Fruit fly (Drosophila melanogaster): ENCODE measurements around the gene COX5A.
A peak's percentile ranks its signal among the peaks of the same experiment; 100 is the strongest.

COX5A gene

DNA sequence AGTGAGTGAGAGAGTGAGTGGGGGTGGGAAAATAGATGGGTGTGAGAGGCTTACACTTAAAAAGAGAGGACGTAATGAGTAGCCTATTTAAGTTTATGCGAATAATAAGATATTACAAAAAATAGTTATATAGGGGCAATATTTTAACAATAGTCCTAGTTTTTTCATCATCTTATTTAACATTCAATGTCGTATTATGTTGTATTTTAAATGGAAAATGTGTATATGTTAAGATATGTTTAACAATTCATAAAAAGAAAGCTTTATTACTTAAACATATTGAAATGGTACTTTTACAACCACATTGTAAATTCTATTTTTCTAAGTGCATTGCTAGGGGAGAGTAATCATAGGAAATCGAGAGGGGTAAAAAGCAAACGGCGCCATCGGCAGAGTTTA is 45.2 kb upstream of the COX5A start (continued):
- TF ChIP-seq bcd (GFP tag; optimal IDR thresholded peaks at IDR 0.05) = peak; percentile 63
- peak; percentile 7 for TF ChIP-seq slou (GFP tag; optimal IDR thresholded peaks at IDR 0.05)
- TF ChIP-seq Adf1 (GFP tag; IDR thresholded peaks at IDR 0.05) = no peak
- no peak for TF ChIP-seq CG30431 (GFP tag; optimal IDR thresholded peaks at IDR 0.05)

DNA sequence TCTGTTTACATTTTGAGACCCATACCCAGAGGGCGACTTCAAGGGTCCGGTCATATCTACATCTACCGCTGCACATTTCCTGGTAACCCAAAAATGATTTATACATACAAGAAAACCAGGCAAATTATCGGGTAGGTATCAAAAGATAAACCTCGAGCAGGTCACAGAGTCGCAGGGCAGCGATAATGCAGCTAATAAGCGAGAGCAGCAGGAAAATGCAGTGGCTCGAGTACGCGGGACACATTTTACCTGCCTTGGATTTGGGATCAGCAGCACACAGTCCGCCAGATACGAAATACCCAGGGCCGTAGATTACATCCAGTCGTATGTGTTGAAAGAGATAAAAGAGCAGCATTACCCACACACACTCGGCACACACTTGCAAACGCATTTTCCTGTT is 44.0 kb upstream of the COX5A start:
- TF ChIP-seq tap (tag; optimal IDR thresholded peaks at IDR 0.05) (no peak), Ada2b (GFP tag; IDR thresholded peaks at IDR 0.05) (no peak), yki (optimal IDR thresholded peaks at IDR 0.05) (no peak), wek (GFP tag; optimal IDR thresholded peaks at IDR 0.05) (no peak), CG31224 (GFP tag; IDR thresholded peaks at IDR 0.05) (no peak), CG15479 (GFP tag; optimal IDR thresholded peaks at IDR 0.05) (peak; percentile 91), Xrp1 (GFP tag; IDR thresholded peaks at IDR 0.05) (no peak), stwl (tag; optimal IDR thresholded peaks at IDR 0.05) (no peak), CG13894 (tag; optimal IDR thresholded peaks at IDR 0.05) (no peak), Hr78 (GFP tag; optimal IDR thresholded peaks at IDR 0.05) (peak in 1 of 2 experiments; percentile 28), Fer1 (GFP tag; optimal IDR thresholded peaks at IDR 0.05) (no peak), Dad (GFP tag; optimal IDR thresholded peaks at IDR 0.05) (no peak), CG12769 (tag; optimal IDR thresholded peaks at IDR 0.05) (no peak), CG31365 (tag; optimal IDR thresholded peaks at IDR 0.05) (no peak), croc (GFP tag; conservative IDR thresholded peaks at IDR 0.05) (no peak), CG3995 (GFP tag; optimal IDR thresholded peaks at IDR 0.05) (no peak), gfzf (GFP tag; optimal IDR thresholded peaks at IDR 0.05) (no peak), eyg (GFP tag; optimal IDR thresholded peaks at IDR 0.05) (no peak), Xbp1 (GFP tag; optimal IDR thresholded peaks at IDR 0.05) (no peak), Dll (GFP tag; IDR thresholded peaks at IDR 0.05; ENCODE audit: partially characterized antibody) (no peak), sens-2 (GFP tag; IDR thresholded peaks at IDR 0.05) (no peak), ham (GFP tag; IDR thresholded peaks at IDR 0.05) (no peak), Sry-β (GFP tag; optimal IDR thresholded peaks at IDR 0.05) (no peak), kni (GFP tag; optimal IDR thresholded peaks at IDR 0.05) (peak; percentile 85), ab (GFP tag; optimal IDR thresholded peaks at IDR 0.05) (no peak), CG8359 (GFP tag; optimal IDR thresholded peaks at IDR 0.05; ENCODE audit: borderline replicate concordance) (no peak), nom (GFP tag; optimal IDR thresholded peaks at IDR 0.05) (no peak), CG14965 (GFP tag; optimal IDR thresholded peaks at IDR 0.05; ENCODE audit: borderline replicate concordance) (no peak), NK7.1 (GFP tag; optimal IDR thresholded peaks at IDR 0.05) (no peak), ttk (GFP tag; IDR thresholded peaks at IDR 0.05) (no peak), dati (GFP tag; IDR thresholded peaks at IDR 0.05) (no peak), CG17912 (GFP tag; optimal IDR thresholded peaks at IDR 0.05) (no peak), cato (GFP tag; optimal IDR thresholded peaks at IDR 0.05; ENCODE audit: borderline replicate concordance) (no peak), fd96Cb (tag; optimal IDR thresholded peaks at IDR 0.05) (no peak), CG18619 (GFP tag; optimal IDR thresholded peaks at IDR 0.05) (no peak), CG8290 (GFP tag; optimal IDR thresholded peaks at IDR 0.05) (no peak), CG8290 (tag; optimal IDR thresholded peaks at IDR 0.05) (no peak), jing (GFP tag; optimal IDR thresholded peaks at IDR 0.05) (no peak), ftz-f1 (GFP tag; optimal IDR thresholded peaks at IDR 0.05) (no peak), Stat92E (GFP tag; optimal IDR thresholded peaks at IDR 0.05) (peak in 1 of 3 experiments; percentile 62), oc (tag; optimal IDR thresholded peaks at IDR 0.05) (peak; percentile 5), CG3281 (GFP tag; optimal IDR thresholded peaks at IDR 0.05) (no peak), CG1529 (GFP tag; optimal IDR thresholded peaks at IDR 0.05) (no peak), CG15269 (tag; optimal IDR thresholded peaks at IDR 0.05) (no peak), CG6765 (GFP tag; optimal IDR thresholded peaks at IDR 0.05) (no peak), vnd (GFP tag; IDR thresholded peaks at IDR 0.05; ENCODE audit: partially characterized antibody) (no peak), CG30431 (GFP tag; optimal IDR thresholded peaks at IDR 0.05) (no peak)

Data from whole organism, embryonic.